Fruit fly (Drosophila melanogaster) whole organism, embryonic: ENCODE measurements around the gene Dlip1.
A peak's percentile ranks its signal among the peaks of the same experiment; 100 is the strongest.

Experiments used
- Awh ChIP-seq: fragments of 200-800 bp; sonication (Bioruptor generic); IDR thresholded peaks from 2 replicates; pipeline ENCODE4, ENCODE4 v1.3.6; 2022; ENCODE audit warnings: missing biosample characterization, missing genetic modification characterization
- Blimp-1 ChIP-seq: fragments of 200-800 bp; sonication (Bioruptor generic); optimal IDR thresholded peaks from 3 replicates; lab custom pipeline; 2018; ENCODE audit warnings: missing biosample characterization, missing genetic modification characterization, mild to moderate bottlenecking, moderate library complexity, missing genetic modification reagents
- CG10366 ChIP-seq: fragments of 200-800 bp; sonication (Bioruptor generic); IDR thresholded peaks from 2 replicates; pipeline ENCODE4 v1.3.6; 2022; ENCODE audit warnings: missing biosample characterization, missing genetic modification characterization
- CG10431 ChIP-seq: fragments of 200-800 bp; sonication (Bioruptor generic); optimal IDR thresholded peaks from 3 replicates; lab custom pipeline; 2018; ENCODE audit warnings: missing biosample characterization, mild to moderate bottlenecking, missing genetic modification characterization
- CG12299 ChIP-seq: fragments of 200-800 bp; sonication (Bioruptor generic); optimal IDR thresholded peaks from 2 replicates; lab custom pipeline; 2018; ENCODE audit warnings: missing biosample characterization, mild to moderate bottlenecking, missing genetic modification characterization
- CG12744 ChIP-seq: fragments of 200-800 bp; sonication (Bioruptor generic); optimal IDR thresholded peaks from 2 replicates; lab custom pipeline; 2016; ENCODE audit warnings: missing biosample characterization, missing genetic modification characterization
- CG17568 ChIP-seq: fragments of 200-800 bp; sonication (Bioruptor generic); optimal IDR thresholded peaks from 2 replicates; lab custom pipeline; 2018; ENCODE audit warnings: missing biosample characterization, mild to moderate bottlenecking, missing genetic modification characterization, moderate library complexity
- CG2199 ChIP-seq: fragments of 200-800 bp; sonication (Bioruptor generic); IDR thresholded peaks from 3 replicates; pipeline ENCODE4 v1.3.6; 2022; ENCODE audit warnings: missing biosample characterization, missing genetic modification characterization
- CG30403 ChIP-seq: fragments of 200-800 bp; sonication (Bioruptor generic); optimal IDR thresholded peaks from 3 replicates; lab custom pipeline; 2016; ENCODE audit warnings: missing biosample characterization, missing genetic modification characterization
- CG4282 ChIP-seq: fragments of 200-800 bp; sonication (Bioruptor generic); optimal IDR thresholded peaks from 2 replicates; lab custom pipeline; 2016; ENCODE audit warnings: missing biosample characterization, missing genetic modification characterization
- CG4730 ChIP-seq: fragments of 200-800 bp; sonication (Bioruptor generic); IDR thresholded peaks from 2 replicates; pipeline ENCODE4 v1.3.6; 2022; ENCODE audit warnings: missing biosample characterization, missing genetic modification characterization
- CG5953 ChIP-seq: fragments of 200-800 bp; sonication (Bioruptor generic); IDR thresholded peaks from 2 replicates; pipeline ENCODE4 v1.3.6; 2022; ENCODE audit warnings: missing biosample characterization, missing genetic modification characterization
- CG6175 ChIP-seq: fragments of 200-800 bp; sonication (Bioruptor generic); IDR thresholded peaks from 3 replicates; pipeline ENCODE4 v1.3.6; 2022; ENCODE audit warnings: missing biosample characterization, missing genetic modification characterization
- CG6765 ChIP-seq: fragments of 200-800 bp; sonication (Bioruptor generic); optimal IDR thresholded peaks from 3 replicates; lab custom pipeline; 2017; ENCODE audit warnings: missing biosample characterization, mild to moderate bottlenecking, missing genetic modification characterization
- CG7839 ChIP-seq: fragments of 200-800 bp; sonication (Bioruptor generic); optimal IDR thresholded peaks from 3 replicates; lab custom pipeline; 2018; ENCODE audit warnings: missing biosample characterization, mild to moderate bottlenecking, missing genetic modification characterization, moderate library complexity
- CG7987 ChIP-seq: fragments of 200-800 bp; sonication (Bioruptor generic); optimal IDR thresholded peaks from 2 replicates; lab custom pipeline; 2018; ENCODE audit warnings: missing biosample characterization, mild to moderate bottlenecking, missing genetic modification characterization, moderate library complexity
- CG9609 ChIP-seq: fragments of 200-800 bp; sonication (Bioruptor generic); optimal IDR thresholded peaks from 3 replicates; lab custom pipeline; 2016; ENCODE audit warnings: missing biosample characterization, missing genetic modification characterization
- Eip74EF ChIP-seq, 2 experiments: fragments of 200-800 bp in 1 of 2; fragments of >200 bp in 1 of 2; sonication (Bioruptor generic) in 1 of 2; optimal IDR thresholded peaks; 2 replicates each; lab custom pipeline; 2017 to 2019; ENCODE audit warnings: missing biosample characterization in 2 of 2, missing genetic modification characterization in 2 of 2, mild to moderate bottlenecking in 1 of 2, moderate library complexity in 1 of 2
- Hmx ChIP-seq: fragments of 200-800 bp; sonication (Bioruptor generic); optimal IDR thresholded peaks from 2 replicates; lab custom pipeline; 2016; ENCODE audit warnings: missing biosample characterization, missing genetic modification characterization
- Lim3 ChIP-seq: fragments of 200-800 bp; sonication (Bioruptor generic); IDR thresholded peaks from 2 replicates; pipeline ENCODE4 v1.3.6; 2022; ENCODE audit warnings: missing biosample characterization, missing genetic modification characterization
- MTF-1 ChIP-seq: fragments of 200-800 bp; sonication (Bioruptor generic); optimal IDR thresholded peaks from 2 replicates; lab custom pipeline; 2018; ENCODE audit warnings: missing biosample characterization, mild to moderate bottlenecking, missing genetic modification characterization, borderline replicate concordance
- Mrtf ChIP-seq: fragments of 200-800 bp; sonication (Bioruptor generic); IDR thresholded peaks from 3 replicates; pipeline ENCODE4 v1.3.6; 2022; ENCODE audit warnings: missing biosample characterization, missing genetic modification characterization
- Neu2 ChIP-seq: fragments of 200-800 bp; sonication (Bioruptor generic); optimal IDR thresholded peaks from 3 replicates; lab custom pipeline; 2016; ENCODE audit warnings: missing biosample characterization, missing genetic modification characterization, borderline replicate concordance
- Sry-δ ChIP-seq: fragments of 200-800 bp; sonication (Bioruptor generic); optimal IDR thresholded peaks from 2 replicates; lab custom pipeline; 2016; ENCODE audit warnings: missing biosample characterization, missing genetic modification characterization
- Xrp1 ChIP-seq: fragments of 200-800 bp; sonication (Bioruptor generic); IDR thresholded peaks from 2 replicates; pipeline ENCODE4 v1.3.6; 2022; ENCODE audit warnings: missing biosample characterization, missing genetic modification characterization
- bab2 ChIP-seq: fragments of 200-800 bp; sonication (Bioruptor generic); optimal IDR thresholded peaks from 2 replicates; lab custom pipeline; 2016; ENCODE audit warnings: missing biosample characterization, missing genetic modification characterization
- bsh ChIP-seq, 2 experiments: fragments of 200-800 bp; sonication (Bioruptor generic); optimal IDR thresholded peaks; 2 replicates each; lab custom pipeline; 2017 to 2018; ENCODE audit warnings: mild to moderate bottlenecking in 2 of 2, missing biosample characterization in 2 of 2, missing genetic modification characterization in 2 of 2, moderate library complexity in 1 of 2
- croc ChIP-seq: fragments of 200-800 bp; sonication (Bioruptor generic); conservative IDR thresholded peaks from 3 replicates; pipeline ENCODE4 v1.3.6; 2022; ENCODE audit warnings: missing biosample characterization, missing genetic modification characterization
- esg ChIP-seq: fragments of 200-800 bp; sonication (Bioruptor generic); conservative IDR thresholded peaks from 2 replicates; pipeline ENCODE4 v1.3.6; 2022; ENCODE audit warnings: missing biosample characterization, missing genetic modification characterization
- gcm2 ChIP-seq: fragments of 200-800 bp; sonication (Bioruptor generic); optimal IDR thresholded peaks from 2 replicates; lab custom pipeline; 2016; ENCODE audit warnings: missing biosample characterization, missing genetic modification characterization
- gfzf ChIP-seq: fragments of 200-800 bp; sonication (Bioruptor generic); optimal IDR thresholded peaks from 2 replicates; lab custom pipeline; 2016; ENCODE audit warnings: missing biosample characterization, mild to moderate bottlenecking, missing genetic modification characterization, moderate library complexity
- ham ChIP-seq: fragments of 200-800 bp; sonication (Bioruptor generic); IDR thresholded peaks from 2 replicates; pipeline ENCODE4 v1.3.6; 2022; ENCODE audit warnings: missing biosample characterization, missing genetic modification characterization
- hb ChIP-seq: fragments of 200-800 bp; sonication (Bioruptor generic); IDR thresholded peaks from 3 replicates; pipeline ENCODE4 v1.3.6; 2022; ENCODE audit warnings: missing biosample characterization, missing genetic modification characterization; ENCODE audit not compliant: partially characterized antibody
- her ChIP-seq: fragments of 200-800 bp; sonication (Bioruptor generic); optimal IDR thresholded peaks from 2 replicates; lab custom pipeline; 2016; ENCODE audit warnings: missing biosample characterization, missing genetic modification characterization
- hth ChIP-seq: fragments of >200 bp; optimal IDR thresholded peaks from 2 replicates; lab custom pipeline; 2017; ENCODE audit warnings: inconsistent platforms
- luna ChIP-seq: fragments of 200-800 bp; sonication (Bioruptor generic); optimal IDR thresholded peaks from 2 replicates; lab custom pipeline; 2016; ENCODE audit warnings: missing biosample characterization, missing genetic modification characterization
- mirr ChIP-seq: fragments of 200-800 bp; sonication (Bioruptor generic); optimal IDR thresholded peaks from 3 replicates; lab custom pipeline; 2018; ENCODE audit warnings: missing biosample characterization, mild to moderate bottlenecking, missing genetic modification characterization
- nmo ChIP-seq: fragments of 200-800 bp; sonication (Bioruptor generic); optimal IDR thresholded peaks from 2 replicates; lab custom pipeline; 2018; ENCODE audit warnings: missing biosample characterization, mild to moderate bottlenecking, missing genetic modification characterization, moderate library complexity
- otp ChIP-seq: fragments of 200-800 bp; sonication (Bioruptor generic); IDR thresholded peaks from 3 replicates; pipeline ENCODE4, ENCODE4 v1.3.6; 2022; ENCODE audit warnings: missing biosample characterization, missing genetic modification characterization
- pb ChIP-seq: fragments of 200-800 bp; sonication (Bioruptor generic); optimal IDR thresholded peaks from 3 replicates; lab custom pipeline; 2016; ENCODE audit warnings: missing biosample characterization, missing genetic modification characterization
- pros ChIP-seq: fragments of 200-800 bp; sonication (Bioruptor generic); optimal IDR thresholded peaks from 3 replicates; lab custom pipeline; 2019; ENCODE audit warnings: missing biosample characterization, mild to moderate bottlenecking, missing genetic modification characterization, moderate library complexity
- pum ChIP-seq: fragments of 200-800 bp; sonication (Bioruptor generic); optimal IDR thresholded peaks from 2 replicates; lab custom pipeline; 2016; ENCODE audit warnings: missing biosample characterization, missing genetic modification characterization
- pzg ChIP-seq: fragments of 200-800 bp; sonication (Bioruptor generic); optimal IDR thresholded peaks from 3 replicates; lab custom pipeline; 2018; ENCODE audit warnings: missing biosample characterization, mild to moderate bottlenecking, missing genetic modification characterization, moderate library complexity
- seq ChIP-seq: fragments of 200-800 bp; sonication (Bioruptor generic); IDR thresholded peaks from 2 replicates; pipeline ENCODE4 v1.3.6; 2022; ENCODE audit warnings: missing biosample characterization, missing genetic modification characterization
- shn ChIP-seq: fragments of 200-800 bp; sonication (Bioruptor generic); optimal IDR thresholded peaks from 3 replicates; lab custom pipeline; 2016; ENCODE audit warnings: missing biosample characterization, missing genetic modification characterization
- slp2 ChIP-seq: fragments of 200-800 bp; sonication (Bioruptor generic); optimal IDR thresholded peaks from 2 replicates; lab custom pipeline; 2016; ENCODE audit warnings: missing biosample characterization, missing genetic modification characterization
- so ChIP-seq: fragments of 200-800 bp; sonication (Bioruptor generic); IDR thresholded peaks from 3 replicates; pipeline ENCODE4 v1.3.6; 2022; ENCODE audit warnings: missing biosample characterization, missing genetic modification characterization
- tin ChIP-seq: fragments of 200-800 bp; sonication (Bioruptor generic); optimal IDR thresholded peaks from 3 replicates; lab custom pipeline; 2016; ENCODE audit warnings: missing biosample characterization, missing genetic modification characterization
- tna ChIP-seq: fragments of 200-800 bp; sonication (Bioruptor generic); IDR thresholded peaks from 2 replicates; pipeline ENCODE4 v1.3.6; 2022; ENCODE audit warnings: missing biosample characterization, missing genetic modification characterization; ENCODE audit not compliant: partially characterized antibody
- ttk ChIP-seq: fragments of 200-800 bp; sonication (Bioruptor generic); IDR thresholded peaks from 2 replicates; pipeline ENCODE4 v2.1.2; 2022; ENCODE audit warnings: missing biosample characterization, missing genetic modification characterization

The Dlip1 gene

dm6 chrX:9119671-9120364 is 38.6 kb upstream of the Dlip1 start (continued):
- TF ChIP-seq CG10431 (GFP tag; lab: Kevin White, UChicago) (no peak), bab2 (GFP tag; lab: Kevin White, UChicago) (no peak), slp2 (GFP tag; lab: Kevin White, UChicago) (peak; percentile 30), her (GFP tag; lab: Kevin White, UChicago) (no peak), CG12299 (no peak), Awh (GFP tag; lab: Robert Waterston, UW) (no peak), pzg (GFP tag; lab: Kevin White, UChicago) (no peak), luna (GFP tag; lab: Kevin White, UChicago) (no peak), pum (GFP tag; lab: Kevin White, UChicago) (peak; percentile 10), croc (GFP tag; lab: Robert Waterston, UW) (no peak), CG5953 (GFP tag; lab: Robert Waterston, UW) (no peak), CG7987 (GFP tag; lab: Kevin White, UChicago) (no peak), bsh (GFP tag; optimal IDR thresholded peaks at IDR 0.05; lab: Kevin White, UChicago) (peak in 1 of 2 experiments; percentile 18), nmo (GFP tag; lab: Kevin White, UChicago) (peak; percentile 53), CG12744 (GFP tag; lab: Kevin White, UChicago) (no peak), CG17568 (GFP tag; lab: Kevin White, UChicago) (no peak), pb (peak; percentile 12), hb (no peak), hth (lab: Kevin White, UChicago) (no peak), shn (no peak), Xrp1 (GFP tag; lab: Robert Waterston, UW) (no peak), Neu2 (GFP tag; lab: Kevin White, UChicago) (no peak), gfzf (no peak), Sry-δ (GFP tag; lab: Kevin White, UChicago) (no peak), CG9609 (no peak), mirr (GFP tag; lab: Kevin White, UChicago) (no peak), otp (GFP tag; lab: Robert Waterston, UW) (no peak), esg (no peak), Eip74EF (GFP tag; optimal IDR thresholded peaks at IDR 0.05; lab: Kevin White, UChicago) (no peak), seq (no peak), MTF-1 (no peak), CG4282 (GFP tag; lab: Kevin White, UChicago) (no peak), pros (GFP tag; lab: Kevin White, UChicago) (no peak), Lim3 (no peak), Hmx (GFP tag; lab: Kevin White, UChicago) (no peak), tna (GFP tag; lab: Robert Waterston, UW) (no peak), tin (GFP tag; lab: Kevin White, UChicago) (peak; percentile 43), CG4730 (GFP tag; lab: Robert Waterston, UW) (no peak), so (GFP tag; lab: Robert Waterston, UW) (no peak), ham (GFP tag; lab: Robert Waterston, UW) (no peak), CG6765 (GFP tag; lab: Kevin White, UChicago) (no peak), CG30403 (GFP tag; lab: Kevin White, UChicago) (peak; percentile 38), Blimp-1 (GFP tag; lab: Kevin White, UChicago) (peak; percentile 15), CG6175 (no peak), CG7839 (tag; lab: Kevin White, UChicago) (peak; percentile 37), CG10366 (no peak), ttk (no peak), Mrtf (GFP tag; lab: Robert Waterston, UW) (no peak), gcm2 (GFP tag; lab: Kevin White, UChicago) (no peak), CG2199 (GFP tag; lab: Robert Waterston, UW) (no peak)
